Worm (Caenorhabditis elegans) whole organism, early embryonic: Measurements from ENCODE around the gene B0410.1.

Experiments
- B0310.2 ChIP-seq: sonication (generic microtip); optimal IDR thresholded peaks from 2 replicates; lab custom pipeline; 2016; ENCODE audit warnings: mild to moderate bottlenecking, missing genetic modification characterization, missing compliant biosample characterization
- aly-1 ChIP-seq: sonication (generic microtip); optimal IDR thresholded peaks from 2 replicates; lab custom pipeline; 2016; ENCODE audit warnings: missing genetic modification characterization, missing compliant biosample characterization
- ama-1 ChIP-seq: fragments of 150-350 bp; optimal IDR thresholded peaks from 2 replicates; lab custom pipeline; 2014
- ceh-13 ChIP-seq: fragments of 200-800 bp; sonication (Bioruptor generic); optimal IDR thresholded peaks from 2 replicates; lab custom pipeline; 2018; ENCODE audit warnings: mild to moderate bottlenecking, missing genetic modification characterization, missing compliant biosample characterization
- ceh-36 ChIP-seq: sonication (generic microtip); optimal IDR thresholded peaks from 2 replicates; lab custom pipeline; 2016; ENCODE audit warnings: missing genetic modification characterization, inconsistent platforms, missing compliant biosample characterization
- flt-1 ChIP-seq: fragments of 200-800 bp; sonication (Bioruptor generic); IDR thresholded peaks from 2 replicates; pipeline ENCODE4 v1.3.6; 2022; ENCODE audit warnings: missing genetic modification characterization, missing compliant biosample characterization
- hmbx-1 ChIP-seq: sonication (generic microtip); optimal IDR thresholded peaks from 2 replicates; lab custom pipeline; 2016; ENCODE audit warnings: mild to moderate bottlenecking, missing genetic modification characterization, missing compliant biosample characterization
- hmg-4 ChIP-seq: fragments of 200-800 bp; sonication (Bioruptor generic); optimal IDR thresholded peaks from 2 replicates; lab custom pipeline; 2018; ENCODE audit warnings: mild to moderate bottlenecking, missing genetic modification characterization, missing compliant biosample characterization
- hnd-1 ChIP-seq: sonication (generic microtip); optimal IDR thresholded peaks from 2 replicates; lab custom pipeline; 2016; ENCODE audit warnings: missing genetic modification characterization, missing compliant biosample characterization
- pes-1 ChIP-seq: fragments of 200-800 bp; sonication (Bioruptor generic); IDR thresholded peaks from 2 replicates; pipeline ENCODE4 v1.3.6; 2022; ENCODE audit warnings: missing genetic modification reagents, missing genetic modification characterization, missing compliant biosample characterization
- scrt-1 ChIP-seq: fragments of 200-800 bp; sonication (Bioruptor generic); IDR thresholded peaks from 2 replicates; pipeline ENCODE4 v1.3.6; 2022; ENCODE audit warnings: missing genetic modification characterization, missing compliant biosample characterization
- tbx-37 ChIP-seq: fragments of 200-800 bp; sonication (Bioruptor generic); conservative IDR thresholded peaks from 2 replicates; pipeline ENCODE4 v1.3.6; 2022; ENCODE audit warnings: missing genetic modification reagents, missing genetic modification characterization, missing compliant biosample characterization
- tra-4 ChIP-seq: sonication (generic microtip); optimal IDR thresholded peaks from 2 replicates; lab custom pipeline; 2017; ENCODE audit warnings: missing genetic modification characterization, missing compliant biosample characterization

ce11 chrX:2858380-2858779 lies 36.0 kb upstream of the B0410.1 start:
- TF ChIP-seq tra-4: no peak
- no peak for TF ChIP-seq flt-1 (GFP tag; lab: Robert Waterston, UW)
- TF ChIP-seq ceh-36: no peak
- no peak for TF ChIP-seq hmg-4 (GFP tag; lab: Kevin White, UChicago)
- TF ChIP-seq hnd-1 (tag; lab: Kevin White, UChicago): no peak
- no peak for TF ChIP-seq ama-1
- no peak for TF ChIP-seq scrt-1 (GFP tag; lab: Robert Waterston, UW)
- no peak for TF ChIP-seq aly-1 (tag; lab: Kevin White, UChicago)
- TF ChIP-seq hmbx-1 (tag; lab: Kevin White, UChicago): no peak
- TF ChIP-seq ceh-13 (GFP tag; lab: Kevin White, UChicago): no peak
- no peak for TF ChIP-seq tbx-37 (GFP tag; lab: Robert Waterston, UW)
- no peak for TF ChIP-seq B0310.2 (tag; lab: Kevin White, UChicago)
- TF ChIP-seq pes-1: no peak
